Fruit fly (Drosophila melanogaster) S2 (cell line): Measurements from ENCODE around the gene CG32295.

ENCODE experiments used
- CG8478 ChIP-seq: fragments of >200 bp; optimal IDR thresholded peaks from 2 replicates; lab custom pipeline; 2018
- CTCF ChIP-seq, 2 experiments: fragments of >200 bp; optimal IDR thresholded peaks; 2 replicates each; lab custom pipeline; 2018

The CG32295 gene

dm6 chr3L:2551137-2551676, 24.4 kb upstream of the CG32295 start:
- TF ChIP-seq CG8478 (lab: Kevin White, UChicago), result no peak
- no peak for TF ChIP-seq CTCF (optimal IDR thresholded peaks at IDR 0.05; lab: Kevin White, UChicago)

- no peak for TF ChIP-seq CG8478 (lab: Kevin White, UChicago)
- no peak for TF ChIP-seq CTCF (optimal IDR thresholded peaks at IDR 0.05; lab: Kevin White, UChicago)
These were observed 22.2 kb upstream of the CG32295 start for dm6 chr3L:2548932-2549331.

DNA sequence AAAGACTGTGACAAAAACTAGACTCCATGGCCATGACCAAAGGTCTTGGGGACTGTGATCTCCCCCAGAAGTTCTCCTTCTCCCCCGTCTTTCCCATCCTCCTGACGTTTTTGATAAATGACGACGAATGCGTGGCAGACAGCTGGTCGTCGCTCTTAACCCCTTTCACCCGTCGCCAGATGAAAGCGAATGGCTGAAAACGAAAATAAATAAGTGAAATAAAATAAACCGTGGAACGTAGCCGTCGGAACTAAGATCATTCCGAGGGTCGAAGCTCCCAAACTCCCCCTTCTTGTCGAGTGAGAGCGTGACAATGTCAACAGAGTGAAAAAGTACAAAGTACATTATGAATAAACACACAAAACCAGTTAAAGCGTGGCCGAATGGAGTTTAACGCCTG, 19.1 kb upstream of the CG32295 start:
- TF ChIP-seq CTCF (optimal IDR thresholded peaks at IDR 0.05; lab: Kevin White, UChicago), result no peak
- no peak for TF ChIP-seq CG8478 (lab: Kevin White, UChicago)

- TF ChIP-seq CG8478 (lab: Kevin White, UChicago), result no peak
- TF ChIP-seq CTCF (optimal IDR thresholded peaks at IDR 0.05; lab: Kevin White, UChicago), result no peak
These were observed 18.3 kb upstream of the CG32295 start for dm6 chr3L:2545077-2545453.

- TF ChIP-seq CTCF (optimal IDR thresholded peaks at IDR 0.05; lab: Kevin White, UChicago) (no peak), CG8478 (lab: Kevin White, UChicago) (no peak)
These were observed 17.8 kb upstream of the CG32295 start for dm6 chr3L:2544435-2545076.

- TF ChIP-seq CG8478 (lab: Kevin White, UChicago) (no peak), CTCF (optimal IDR thresholded peaks at IDR 0.05; lab: Kevin White, UChicago) (no peak)
These were observed 14.6 kb upstream of the CG32295 start for dm6 chr3L:2541361-2541760.

- no peak for TF ChIP-seq CG8478 (lab: Kevin White, UChicago)
- no peak for TF ChIP-seq CTCF (optimal IDR thresholded peaks at IDR 0.05; lab: Kevin White, UChicago)
These were observed 10.3 kb upstream of the CG32295 start for dm6 chr3L:2536969-2537600.

- TF ChIP-seq CTCF (optimal IDR thresholded peaks at IDR 0.05; lab: Kevin White, UChicago), result no peak
- TF ChIP-seq CG8478 (lab: Kevin White, UChicago), result no peak
These were observed 6.9 kb upstream of the CG32295 start for dm6 chr3L:2533732-2534073.

- no peak for TF ChIP-seq CTCF (optimal IDR thresholded peaks at IDR 0.05; lab: Kevin White, UChicago)
These were observed 6.4 kb upstream of the CG32295 start for dm6 chr3L:2533000-2533731.

- TF ChIP-seq CTCF (optimal IDR thresholded peaks at IDR 0.05; lab: Kevin White, UChicago) (no peak), CG8478 (lab: Kevin White, UChicago) (no peak)
These were observed 5.6 kb upstream of the CG32295 start for dm6 chr3L:2532377-2532776.

- peak; percentile 94 to 98 for TF ChIP-seq CTCF (optimal IDR thresholded peaks at IDR 0.05; lab: Kevin White, UChicago)
- peak; percentile 6 for TF ChIP-seq CG8478 (lab: Kevin White, UChicago)
These were observed 4.8 kb upstream of the CG32295 start for dm6 chr3L:2531386-2532176.

dm6 chr3L:2530635-2531034, 3.9 kb upstream of the CG32295 start:
- TF ChIP-seq CG8478 (lab: Kevin White, UChicago), result no peak
- no peak for TF ChIP-seq CTCF (optimal IDR thresholded peaks at IDR 0.05; lab: Kevin White, UChicago)

DNA sequence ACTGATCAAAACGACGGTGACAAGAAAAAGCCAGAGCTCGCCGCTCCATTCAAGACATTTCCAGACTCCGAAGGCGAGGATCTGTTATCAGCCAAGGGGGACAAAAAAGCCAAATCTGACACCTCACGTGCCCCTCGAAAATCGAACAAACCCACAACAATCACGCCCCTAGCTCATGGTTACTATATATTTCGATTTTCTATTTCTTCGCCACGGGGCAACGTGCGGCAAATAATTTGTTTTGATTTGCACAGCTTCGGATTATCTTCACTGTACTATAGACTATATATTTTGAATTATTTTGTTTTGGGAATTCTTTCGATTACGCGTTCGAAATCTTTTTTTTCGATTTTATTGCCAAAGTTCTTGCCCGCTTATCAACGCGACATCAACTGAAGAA, 3.3 kb upstream of the CG32295 start:
- TF ChIP-seq CG8478 (lab: Kevin White, UChicago), result no peak
- TF ChIP-seq CTCF (optimal IDR thresholded peaks at IDR 0.05; lab: Kevin White, UChicago), result no peak

DNA sequence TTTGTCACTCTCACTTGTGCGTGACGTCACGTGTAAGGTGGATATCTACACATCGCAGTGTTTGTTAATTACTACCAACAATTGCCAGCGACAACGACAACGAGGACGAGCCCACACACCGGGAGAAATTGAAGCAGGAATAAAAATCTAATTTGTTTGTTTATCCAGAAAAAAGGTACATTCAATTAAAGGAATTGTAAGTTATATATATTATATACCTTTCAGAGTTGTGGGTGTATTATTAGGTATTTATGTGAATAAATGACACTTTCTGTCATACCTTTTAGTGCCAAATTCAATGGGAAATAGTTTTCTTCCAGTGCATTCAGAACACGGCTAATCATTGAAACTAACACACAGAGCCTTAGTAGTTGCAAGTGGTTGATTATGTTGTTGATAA, 11.6 kb downstream of the CG32295 start:
- no peak for TF ChIP-seq CTCF (optimal IDR thresholded peaks at IDR 0.05; lab: Kevin White, UChicago)
- no peak for TF ChIP-seq CG8478 (lab: Kevin White, UChicago)
